Worm (Caenorhabditis elegans): ENCODE results near the gene C12D12.1.

Gene C12D12.1

ce11 chrX:3513715-3514114 lies 14.7 kb downstream of the C12D12.1 start:
- TF ChIP-seq F23B12.7 (tag; optimal IDR thresholded peaks at IDR 0.05; ENCODE audit: insufficient read depth) (no peak), Y53G8AR.9 (GFP tag; conservative IDR thresholded peaks at IDR 0.05) (no peak), F33H1.4 (GFP tag; IDR thresholded peaks at IDR 0.05) (no peak), sdz-38 (tag; optimal IDR thresholded peaks at IDR 0.05) (no peak), ztf-18 (tag; optimal IDR thresholded peaks at IDR 0.05) (no peak), ccch-3 (GFP tag; optimal IDR thresholded peaks at IDR 0.05) (no peak), mes-4 (tag; optimal IDR thresholded peaks at IDR 0.05) (no peak), efl-1 (GFP tag; optimal IDR thresholded peaks at IDR 0.05) (no peak), lsy-27 (tag; optimal IDR thresholded peaks at IDR 0.05; ENCODE audit: borderline replicate concordance, insufficient read depth) (no peak)

ce11 chrX:3517141-3517540 lies 18.1 kb downstream of the C12D12.1 start:
- TF ChIP-seq nhr-179 (tag; optimal IDR thresholded peaks at IDR 0.05) (no peak), xnd-1 (tag; optimal IDR thresholded peaks at IDR 0.05) (no peak), ceh-27 (GFP tag; optimal IDR thresholded peaks at IDR 0.05) (no peak), efl-1 (GFP tag; optimal IDR thresholded peaks at IDR 0.05) (no peak), F23B12.7 (tag; optimal IDR thresholded peaks at IDR 0.05; ENCODE audit: insufficient read depth) (no peak), mcd-1 (GFP tag; IDR thresholded peaks at IDR 0.05) (no peak), B0336.3 (GFP tag; IDR thresholded peaks at IDR 0.05) (no peak), egl-44 (GFP tag; IDR thresholded peaks at IDR 0.05) (no peak)

ce11 chrX:3518494-3518893 lies 19.4 kb downstream of the C12D12.1 start, which contains the start of gene npr-16:
Gene npr-16, plus strand, starts transcription at chrX:3518794.
- TF ChIP-seq nhr-179 (tag; optimal IDR thresholded peaks at IDR 0.05) = no peak
- TF ChIP-seq snpc-1.3 (tag; optimal IDR thresholded peaks at IDR 0.05; ENCODE audit: insufficient read depth) = no peak
- TF ChIP-seq ceh-100 (GFP tag; IDR thresholded peaks at IDR 0.05) = no peak

- TF ChIP-seq nhr-120 (GFP tag; IDR thresholded peaks at IDR 0.05) (no peak), ceh-40 (GFP tag; IDR thresholded peaks at IDR 0.05) (no peak), tlf-1 (GFP tag; optimal IDR thresholded peaks at IDR 0.05) (no peak), F55B11.4 (tag; optimal IDR thresholded peaks at IDR 0.05; ENCODE audit: borderline replicate concordance, insufficient read depth) (no peak), nfyb-1 (GFP tag; IDR thresholded peaks at IDR 0.05) (no peak), lin-54 (GFP tag; optimal IDR thresholded peaks at IDR 0.05) (no peak), ceh-27 (GFP tag; optimal IDR thresholded peaks at IDR 0.05) (no peak), Y53G8AR.9 (GFP tag; conservative IDR thresholded peaks at IDR 0.05) (no peak), bed-1 (GFP tag; IDR thresholded peaks at IDR 0.05) (no peak), pha-4 (tag; optimal IDR thresholded peaks at IDR 0.05) (no peak), tbp1 (GFP tag; optimal IDR thresholded peaks at IDR 0.05) (no peak), Y53F4B.3 (GFP tag; IDR thresholded peaks at IDR 0.05) (no peak), hrde-1 (tag; optimal IDR thresholded peaks at IDR 0.05; ENCODE audit: borderline replicate concordance) (no peak)
These were observed 27.7 kb downstream of the C12D12.1 start for ce11 chrX:3526712-3527111.

ce11 chrX:3532919-3533318 lies 33.9 kb downstream of the C12D12.1 start, which contains the start of gene F56B6.6:
Gene F56B6.6, minus strand, starts transcription at chrX:3533019.
- TF ChIP-seq F33H1.4 (GFP tag; IDR thresholded peaks at IDR 0.05) (no peak), fkh-3 (tag; optimal IDR thresholded peaks at IDR 0.05) (no peak), K12H6.12 (tag; optimal IDR thresholded peaks at IDR 0.05) (no peak), nhr-27 (tag; optimal IDR thresholded peaks at IDR 0.05) (no peak), ZK185.1 (tag; optimal IDR thresholded peaks at IDR 0.05; ENCODE audit: poor library complexity, severe bottlenecking) (no peak), Y95B8A.8 (GFP tag; IDR thresholded peaks at IDR 0.05) (no peak), die-1 (tag; optimal IDR thresholded peaks at IDR 0.05) (no peak), snpc-4 (GFP tag; optimal IDR thresholded peaks at IDR 0.05) (no peak), snpc-4 (tag; optimal IDR thresholded peaks at IDR 0.05) (no peak), F39B2.1 (GFP tag; IDR thresholded peaks at IDR 0.05) (no peak), ets-4 (GFP tag; optimal IDR thresholded peaks at IDR 0.05) (no peak), cebp-1 (GFP tag; IDR thresholded peaks at IDR 0.05) (no peak), cebp-1 (tag; optimal IDR thresholded peaks at IDR 0.05) (no peak), egrh-3 (GFP tag; IDR thresholded peaks at IDR 0.05) (no peak)

All from whole organism, young adult.